Fruit fly (Drosophila melanogaster) Kc167 (cell line): ENCODE results near the gene aqz.

ENCODE experiments used
- Myc ChIP-seq: fragments of >200 bp; optimal IDR thresholded peaks from 2 replicates; lab custom pipeline; 2017; ENCODE audit warnings: missing external identifiers
- Sin3A ChIP-seq: fragments of >200 bp; optimal IDR thresholded peaks from 2 replicates; lab custom pipeline; 2018; ENCODE audit warnings: missing external identifiers
- h ChIP-seq: fragments of >200 bp; optimal IDR thresholded peaks from 3 replicates; lab custom pipeline; 2018; ENCODE audit warnings: missing external identifiers
- insv ChIP-seq: fragments of >200 bp; optimal IDR thresholded peaks from 3 replicates; lab custom pipeline; 2018; ENCODE audit warnings: missing external identifiers
- psq ChIP-seq: fragments of >200 bp; optimal IDR thresholded peaks from 2 replicates; lab custom pipeline; 2017; ENCODE audit warnings: missing external identifiers
- ttk ChIP-seq: sonication (Bioruptor generic); optimal IDR thresholded peaks from 2 replicates; lab custom pipeline; 2017; ENCODE audit warnings: missing external identifiers

- TF ChIP-seq insv (lab: Kevin White, UChicago): no peak
- TF ChIP-seq ttk (lab: Kevin White, UChicago): no peak
- no peak for TF ChIP-seq Myc (lab: Kevin White, UChicago)
- TF ChIP-seq psq: no peak
- TF ChIP-seq h: no peak
- TF ChIP-seq Sin3A: no peak
Measured at dm6 chr3R:8843942-8844637, 23.6 kb upstream of the aqz start.
